Fruit fly (Drosophila melanogaster): ENCODE measurements around the gene Arl8.

- TF ChIP-seq h (optimal IDR thresholded peaks at IDR 0.05) = no peak
- no peak for TF ChIP-seq psq (optimal IDR thresholded peaks at IDR 0.05)
- TF ChIP-seq insv (optimal IDR thresholded peaks at IDR 0.05) = no peak
- TF ChIP-seq ttk (optimal IDR thresholded peaks at IDR 0.05) = no peak
- TF ChIP-seq Myc (optimal IDR thresholded peaks at IDR 0.05) = no peak
- no peak for TF ChIP-seq Sin3A (optimal IDR thresholded peaks at IDR 0.05)
These were observed 6.1 kb upstream of the Arl8 start for dm6 chr3R:8120338-8120662.

Data from Kc167 (cell line).